Fruit fly (Drosophila melanogaster) whole organism, adult: Measurements from ENCODE around the gene CG13086.

Experiments
- CG11617 ChIP-seq: fragments of 200-800 bp; sonication (Bioruptor generic); optimal IDR thresholded peaks from 2 replicates; lab custom pipeline; 2017; ENCODE audit warnings: mild to moderate bottlenecking, missing biosample characterization, missing genetic modification reagents, missing genetic modification characterization
- CG12768 ChIP-seq: fragments of 200-800 bp; sonication (Bioruptor generic); optimal IDR thresholded peaks from 2 replicates; lab custom pipeline; 2017; ENCODE audit warnings: missing biosample characterization, missing genetic modification characterization, mild to moderate bottlenecking, moderate library complexity, missing genetic modification reagents
- CG14711 ChIP-seq: fragments of 200-800 bp; sonication (Bioruptor generic); optimal IDR thresholded peaks from 2 replicates; lab custom pipeline; 2018; ENCODE audit warnings: missing biosample characterization, mild to moderate bottlenecking, missing genetic modification characterization, moderate library complexity
- CG1620 ChIP-seq: fragments of 200-800 bp; sonication (Bioruptor generic); optimal IDR thresholded peaks from 2 replicates; lab custom pipeline; 2016; ENCODE audit warnings: missing biosample characterization, missing genetic modification characterization
- CG33017 ChIP-seq: fragments of 200-800 bp; sonication (Bioruptor generic); optimal IDR thresholded peaks from 2 replicates; lab custom pipeline; 2018; ENCODE audit warnings: missing biosample characterization, mild to moderate bottlenecking, missing genetic modification characterization, moderate library complexity
- CG5204 ChIP-seq: fragments of 200-800 bp; sonication (Bioruptor generic); optimal IDR thresholded peaks from 2 replicates; lab custom pipeline; 2016; ENCODE audit warnings: missing biosample characterization, missing genetic modification characterization
- CG7045 ChIP-seq: fragments of 200-800 bp; sonication (Bioruptor generic); optimal IDR thresholded peaks from 2 replicates; lab custom pipeline; 2017; ENCODE audit warnings: missing biosample characterization, mild to moderate bottlenecking, missing genetic modification characterization
- CG7101 ChIP-seq: fragments of 200-800 bp; sonication (Bioruptor generic); optimal IDR thresholded peaks from 2 replicates; lab custom pipeline; 2018; ENCODE audit warnings: missing biosample characterization, mild to moderate bottlenecking, missing genetic modification characterization, moderate library complexity
- Clk ChIP-seq: fragments of 200-800 bp; sonication (Bioruptor generic); optimal IDR thresholded peaks from 2 replicates; lab custom pipeline; 2017; ENCODE audit warnings: missing biosample characterization, missing genetic modification characterization
- Crg-1 ChIP-seq: fragments of 200-800 bp; sonication (Bioruptor generic); optimal IDR thresholded peaks from 2 replicates; lab custom pipeline; 2016; ENCODE audit warnings: missing biosample characterization, missing genetic modification characterization
- Hr96 ChIP-seq: fragments of 200-800 bp; sonication (Bioruptor generic); optimal IDR thresholded peaks from 2 replicates; lab custom pipeline; 2016; ENCODE audit warnings: missing biosample characterization, missing genetic modification characterization
- Mnt ChIP-seq: fragments of 200-800 bp; sonication (Bioruptor generic); optimal IDR thresholded peaks from 2 replicates; lab custom pipeline; 2016; ENCODE audit warnings: missing biosample characterization, mild to moderate bottlenecking, missing genetic modification characterization
- bab1 ChIP-seq: fragments of 200-800 bp; sonication (Bioruptor generic); optimal IDR thresholded peaks from 3 replicates; lab custom pipeline; 2019; ENCODE audit warnings: missing biosample characterization, mild to moderate bottlenecking, missing genetic modification characterization, moderate library complexity
- cic ChIP-seq: fragments of 200-800 bp; sonication (Bioruptor generic); optimal IDR thresholded peaks from 2 replicates; lab custom pipeline; 2017; ENCODE audit warnings: missing biosample characterization, mild to moderate bottlenecking, missing genetic modification characterization, moderate library complexity
- cnc ChIP-seq, 2 experiments: fragments of >200 bp; optimal IDR thresholded peaks; 2 replicates each; lab custom pipeline; 2017
- kay ChIP-seq: fragments of 200-800 bp; sonication (Bioruptor generic); peaks from one replicate; lab custom pipeline; 2016; ENCODE audit warnings: missing biosample characterization, missing genetic modification characterization, borderline replicate concordance
- ovo ChIP-seq: fragments of 200-800 bp; sonication (Bioruptor generic); optimal IDR thresholded peaks from 2 replicates; lab custom pipeline; 2016; ENCODE audit warnings: missing biosample characterization, missing genetic modification characterization
- pad ChIP-seq: fragments of 200-800 bp; sonication (Bioruptor generic); optimal IDR thresholded peaks from 3 replicates; lab custom pipeline; 2017; ENCODE audit warnings: missing biosample characterization, missing genetic modification characterization, mild to moderate bottlenecking, moderate library complexity, missing genetic modification reagents
- tj ChIP-seq: fragments of 200-800 bp; sonication (Bioruptor generic); optimal IDR thresholded peaks from 3 replicates; lab custom pipeline; 2017; ENCODE audit warnings: missing biosample characterization, mild to moderate bottlenecking, missing genetic modification characterization, moderate library complexity
- toe ChIP-seq: fragments of 200-800 bp; sonication (Bioruptor generic); optimal IDR thresholded peaks from 2 replicates; lab custom pipeline; 2016; ENCODE audit warnings: missing biosample characterization, missing genetic modification characterization

Gene CG13086

DNA sequence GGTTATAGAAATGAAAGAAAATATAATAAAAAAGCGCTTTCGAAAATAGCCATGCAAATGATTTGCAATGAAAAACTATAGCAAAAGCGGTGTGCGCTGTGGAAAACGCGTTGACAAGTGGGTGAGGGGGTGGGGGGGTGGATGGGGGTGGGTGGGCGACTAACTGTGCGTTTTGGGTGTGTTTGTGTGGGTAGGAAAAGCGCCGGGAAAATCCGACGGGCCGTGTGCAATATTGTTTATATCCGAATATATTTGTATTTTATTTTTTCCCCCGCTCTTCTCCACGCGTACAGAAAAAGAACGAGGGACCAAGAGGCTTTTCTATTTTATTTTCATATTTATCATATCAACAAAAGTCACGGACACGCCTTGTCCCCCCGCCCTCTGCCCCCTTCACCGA is 42.2 kb downstream of the CG13086 start:
- TF ChIP-seq cic (GFP tag; lab: Kevin White, UChicago): no peak
- no peak for TF ChIP-seq kay
- no peak for TF ChIP-seq CG7045 (GFP tag; lab: Kevin White, UChicago)
- TF ChIP-seq CG33017 (tag; lab: Kevin White, UChicago): no peak
- no peak for TF ChIP-seq CG12768

DNA sequence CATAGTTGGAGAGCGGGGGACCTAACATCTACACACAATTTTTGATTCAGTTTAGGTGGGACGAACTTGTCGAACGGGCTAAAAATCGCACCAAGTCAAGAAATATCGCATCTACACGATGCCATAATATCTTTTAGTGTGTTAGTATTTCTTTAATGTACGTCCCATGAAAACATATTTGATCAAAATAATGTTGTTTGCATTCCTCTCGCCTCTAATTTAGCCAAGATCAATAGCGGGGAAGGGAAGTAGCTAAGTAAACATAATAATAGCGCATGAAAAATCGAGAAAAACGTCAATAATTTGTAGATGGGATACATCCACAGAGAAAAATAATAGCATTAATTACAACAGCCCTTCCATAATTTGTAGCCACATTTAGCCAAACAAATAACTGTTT is 47.8 kb downstream of the CG13086 start:
- TF ChIP-seq CG1620 (GFP tag; lab: Kevin White, UChicago) (no peak), CG12768 (no peak), CG5204 (GFP tag; lab: Kevin White, UChicago) (no peak), CG7101 (tag; lab: Kevin White, UChicago) (no peak), toe (GFP tag; lab: Kevin White, UChicago) (no peak), Hr96 (GFP tag; lab: Kevin White, UChicago) (no peak), cic (GFP tag; lab: Kevin White, UChicago) (no peak), Mnt (GFP tag; lab: Kevin White, UChicago) (no peak), pad (GFP tag; lab: Kevin White, UChicago) (no peak), Clk (GFP tag; lab: Kevin White, UChicago) (no peak), ovo (GFP tag; lab: Kevin White, UChicago) (no peak), Crg-1 (GFP tag; lab: Kevin White, UChicago) (no peak), CG11617 (no peak), cnc (optimal IDR thresholded peaks at IDR 0.05; lab: Kevin White, UChicago) (no peak), CG7045 (GFP tag; lab: Kevin White, UChicago) (no peak), CG14711 (tag; lab: Kevin White, UChicago) (no peak), CG33017 (tag; lab: Kevin White, UChicago) (no peak), bab1 (GFP tag; lab: Kevin White, UChicago) (no peak), tj (GFP tag; lab: Kevin White, UChicago) (no peak)

DNA sequence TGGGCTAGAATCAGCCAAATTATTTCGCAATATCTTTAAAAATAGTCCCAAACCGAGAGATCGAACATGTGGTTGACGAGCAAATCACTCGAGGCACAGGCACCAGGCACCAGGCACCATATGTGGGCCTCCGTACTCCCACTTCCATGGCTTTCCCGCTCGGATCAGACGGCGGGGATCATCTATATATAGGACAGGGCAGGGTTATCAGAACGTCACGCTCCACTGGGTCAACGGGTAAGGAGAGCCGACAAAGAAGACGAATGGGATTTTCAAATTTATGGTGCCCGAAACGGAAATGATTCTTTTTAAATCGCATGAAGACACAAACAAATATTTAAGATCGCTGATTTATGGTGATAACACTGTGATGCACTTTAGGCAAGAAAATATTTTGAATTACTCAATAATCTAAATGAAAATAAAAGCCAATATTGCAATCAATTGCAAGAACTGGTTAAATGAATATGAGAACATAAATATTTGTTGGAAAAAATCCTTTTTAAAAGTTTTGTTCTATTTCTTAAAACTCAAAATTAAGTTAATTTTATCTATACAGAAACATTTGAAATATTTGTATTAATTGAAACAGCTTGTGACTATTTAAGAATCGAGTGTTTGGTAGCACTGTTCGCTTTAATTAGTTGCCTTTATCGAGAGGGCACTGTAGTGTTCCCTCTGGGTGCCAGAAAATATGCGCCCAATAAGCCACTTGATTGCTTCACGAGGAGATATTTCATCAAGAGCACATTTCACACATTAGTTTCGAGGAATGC is 49.1 kb downstream of the CG13086 start:
- TF ChIP-seq kay (peak; percentile 60), cic (GFP tag; lab: Kevin White, UChicago) (no peak)

DNA sequence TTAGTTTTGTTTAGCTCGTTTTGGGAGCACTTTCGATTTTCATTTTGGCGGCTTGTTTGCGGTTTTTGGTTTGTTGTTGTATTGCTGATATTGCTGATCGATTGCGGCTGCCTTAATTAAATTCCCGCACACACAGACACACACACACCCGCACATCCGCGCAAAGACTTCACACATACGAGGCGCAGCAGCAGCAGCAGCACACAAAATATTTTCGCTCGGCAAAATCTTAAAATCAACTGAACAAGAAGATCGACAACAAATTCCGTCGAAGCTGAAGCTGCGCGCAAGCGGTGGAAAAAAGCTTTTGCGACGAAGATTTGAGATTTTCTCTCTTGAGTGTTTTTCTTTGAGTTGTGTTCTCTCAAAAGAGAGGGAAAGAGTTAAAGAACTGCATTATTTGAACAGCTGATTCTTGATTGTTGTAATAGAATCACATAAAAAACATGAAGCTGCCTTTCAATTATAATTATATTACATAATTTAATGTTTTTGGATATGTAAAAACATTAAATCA is 50.1 kb downstream of the CG13086 start:
- TF ChIP-seq CG7101 (tag; lab: Kevin White, UChicago): no peak
- TF ChIP-seq kay: no peak
- TF ChIP-seq Hr96 (GFP tag; lab: Kevin White, UChicago): no peak
- TF ChIP-seq tj (GFP tag; lab: Kevin White, UChicago): no peak
- TF ChIP-seq CG12768: no peak
- no peak for TF ChIP-seq CG14711 (tag; lab: Kevin White, UChicago)
- no peak for TF ChIP-seq bab1 (GFP tag; lab: Kevin White, UChicago)
- TF ChIP-seq CG5204 (GFP tag; lab: Kevin White, UChicago): no peak
- TF ChIP-seq CG11617: peak; percentile 26
- no peak for TF ChIP-seq ovo (GFP tag; lab: Kevin White, UChicago)
- TF ChIP-seq cnc (optimal IDR thresholded peaks at IDR 0.05; lab: Kevin White, UChicago): no peak
- TF ChIP-seq cic (GFP tag; lab: Kevin White, UChicago): peak; percentile 38
- no peak for TF ChIP-seq Crg-1 (GFP tag; lab: Kevin White, UChicago)
- TF ChIP-seq CG33017 (tag; lab: Kevin White, UChicago): no peak
- no peak for TF ChIP-seq Mnt (GFP tag; lab: Kevin White, UChicago)
- TF ChIP-seq CG7045 (GFP tag; lab: Kevin White, UChicago): no peak
- TF ChIP-seq toe (GFP tag; lab: Kevin White, UChicago): no peak
- no peak for TF ChIP-seq pad (GFP tag; lab: Kevin White, UChicago)
